Worm (Caenorhabditis elegans): ENCODE measurements around the gene tag-120.

DNA sequence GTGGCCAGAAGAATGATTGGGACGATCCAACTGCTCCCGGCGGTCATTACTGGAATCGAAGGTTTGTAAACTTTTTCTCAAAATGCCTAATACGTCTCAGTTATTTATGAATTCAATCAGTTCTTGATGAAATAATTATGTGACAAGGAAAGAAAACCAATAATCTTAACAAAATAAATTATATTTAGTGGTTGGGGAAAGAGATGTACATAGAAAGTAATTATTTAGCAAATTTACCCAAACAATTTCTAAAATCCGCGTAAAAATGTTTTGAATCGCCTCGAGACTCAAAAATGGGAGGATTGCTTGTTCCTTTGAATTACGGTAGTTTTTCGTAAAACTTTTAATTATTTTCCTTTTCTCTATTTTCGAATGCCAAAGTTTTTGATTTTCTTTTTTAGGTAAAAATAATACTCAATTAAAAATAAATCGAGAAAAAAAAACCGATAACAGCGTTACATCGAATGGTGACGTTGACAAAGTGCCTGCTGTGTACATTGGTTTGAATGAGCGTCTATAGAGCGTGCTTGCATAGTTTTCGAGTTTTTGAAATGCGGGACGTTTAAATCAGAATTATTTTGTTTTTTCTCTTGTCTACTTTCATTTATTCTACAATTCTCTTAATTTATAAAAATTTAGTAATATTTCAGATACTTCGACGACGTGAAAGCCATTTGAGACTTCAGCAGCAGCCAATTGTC lies 20.0 kb upstream of the tag-120 start, which contains the start of the genes aagr-3 and drap-1:
- TF ChIP-seq ets-4 (GFP tag; optimal IDR thresholded peaks at IDR 0.05): no peak
- no peak for TF ChIP-seq nfya-1 (tag; optimal IDR thresholded peaks at IDR 0.05; ENCODE audit: borderline replicate concordance, insufficient read depth)
- no peak for TF ChIP-seq ceh-40 (GFP tag; IDR thresholded peaks at IDR 0.05)
- no peak for TF ChIP-seq madf-6 (GFP tag; IDR thresholded peaks at IDR 0.05)
- TF ChIP-seq nfya-2 (GFP tag; IDR thresholded peaks at IDR 0.05): no peak
- TF ChIP-seq pbrm-1 (GFP tag; IDR thresholded peaks at IDR 0.05): no peak
- TF ChIP-seq F57C9.4 (tag; optimal IDR thresholded peaks at IDR 0.05): no peak
- TF ChIP-seq ztf-26 (tag; optimal IDR thresholded peaks at IDR 0.05): no peak
- no peak for TF ChIP-seq B0261.1 (tag; optimal IDR thresholded peaks at IDR 0.05)
- TF ChIP-seq Y53G8AR.9 (GFP tag; conservative IDR thresholded peaks at IDR 0.05): no peak
- peak; percentile 10 for TF ChIP-seq dpl-1 (GFP tag; optimal IDR thresholded peaks at IDR 0.05)

Measured in whole organism, young adult.